Worm (Caenorhabditis elegans) whole organism, L1 larva: ENCODE measurements around the gene srj-49.

Experiments
- fos-1 ChIP-seq: fragments of 150-350 bp; optimal IDR thresholded peaks from 2 replicates; lab custom pipeline; 2014; ENCODE audit warnings: missing biosample characterization, missing genetic modification characterization
- nhr-76 ChIP-seq: sonication (generic microtip); optimal IDR thresholded peaks from 2 replicates; lab custom pipeline; 2017; ENCODE audit warnings: missing biosample characterization, missing genetic modification characterization

DNA sequence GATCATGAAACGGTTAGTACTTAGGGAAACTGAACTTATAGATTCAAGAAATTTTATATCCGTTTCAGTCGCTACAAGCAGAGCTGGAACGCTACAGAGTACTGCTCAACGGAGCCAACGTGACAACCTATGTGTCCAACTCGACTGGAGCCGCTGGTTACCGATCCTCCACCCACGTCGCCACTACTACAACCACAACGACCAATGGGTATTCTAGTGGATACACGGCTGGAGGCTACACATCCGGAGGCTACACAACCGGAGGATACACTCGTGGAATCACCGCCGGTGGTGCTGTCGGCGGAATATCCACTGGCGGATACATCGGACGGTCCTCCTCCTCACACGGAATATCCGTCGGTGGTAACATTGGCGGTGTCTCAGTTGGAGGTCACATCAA, 35.0 kb upstream of the srj-49 start:
- no peak for TF ChIP-seq fos-1
- no peak for TF ChIP-seq nhr-76 (tag; lab: Kevin White, UChicago)
